Worm (Caenorhabditis elegans) whole organism, L1 larva: ENCODE data around the gene npr-43.

Experiments used
- unc-130 ChIP-seq: fragments of 150-350 bp; optimal IDR thresholded peaks from 2 replicates; lab custom pipeline; 2017; ENCODE audit warnings: missing biosample characterization, missing genetic modification characterization, inconsistent platforms
- ztf-11 ChIP-seq, 2 experiments: sonication (generic microtip); optimal IDR thresholded peaks; 2 replicates each; lab custom pipeline; 2016 to 2017; ENCODE audit warnings: missing genetic modification characterization in 2 of 2, missing biosample characterization in 1 of 2, missing compliant biosample characterization in 1 of 2

ce11 chrV:14336655-14337054, 42.2 kb downstream of the npr-43 start, which contains the start of gene srm-6:
- TF ChIP-seq unc-130 (no peak), ztf-11 (tag; optimal IDR thresholded peaks at IDR 0.05; lab: Kevin White, UChicago) (no peak)
